Fruit fly (Drosophila melanogaster) whole organism, embryonic: ENCODE results near the gene Bug22.

ENCODE experiments used
- B-H2 ChIP-seq: fragments of 200-800 bp; sonication (Bioruptor generic); optimal IDR thresholded peaks from 2 replicates; lab custom pipeline; 2018; ENCODE audit warnings: missing biosample characterization, mild to moderate bottlenecking, missing genetic modification characterization
- Bteb2 ChIP-seq: fragments of 200-800 bp; sonication (Bioruptor generic); optimal IDR thresholded peaks from 2 replicates; lab custom pipeline; 2016; ENCODE audit warnings: missing biosample characterization, missing genetic modification characterization
- CG12659 ChIP-seq: fragments of 200-800 bp; sonication (Bioruptor generic); optimal IDR thresholded peaks from 3 replicates; lab custom pipeline; 2017; ENCODE audit warnings: mild to moderate bottlenecking, missing biosample characterization, missing genetic modification reagents, missing genetic modification characterization
- CG13894 ChIP-seq: fragments of 200-800 bp; sonication (Bioruptor generic); optimal IDR thresholded peaks from 3 replicates; lab custom pipeline; 2018; ENCODE audit warnings: missing biosample characterization, mild to moderate bottlenecking, missing genetic modification characterization, moderate library complexity
- CG14014 ChIP-seq: fragments of 200-800 bp; sonication (Bioruptor generic); IDR thresholded peaks from 2 replicates; pipeline ENCODE4 v1.3.6; 2022; ENCODE audit warnings: missing biosample characterization, missing genetic modification characterization
- CG15696 ChIP-seq: fragments of 200-800 bp; sonication (Bioruptor generic); optimal IDR thresholded peaks from 2 replicates; lab custom pipeline; 2019; ENCODE audit warnings: missing biosample characterization, mild to moderate bottlenecking, missing genetic modification characterization, moderate library complexity
- CG2120 ChIP-seq: fragments of 200-800 bp; sonication (Bioruptor generic); optimal IDR thresholded peaks from 3 replicates; lab custom pipeline; 2016; ENCODE audit warnings: missing biosample characterization, missing genetic modification characterization
- CG2199 ChIP-seq: fragments of 200-800 bp; sonication (Bioruptor generic); IDR thresholded peaks from 3 replicates; pipeline ENCODE4 v1.3.6; 2022; ENCODE audit warnings: missing biosample characterization, missing genetic modification characterization
- CG2712 ChIP-seq: fragments of 200-800 bp; optimal IDR thresholded peaks from 3 replicates; lab custom pipeline; 2019; ENCODE audit warnings: missing biosample characterization, mild to moderate bottlenecking, missing genetic modification characterization, moderate library complexity
- CG3995 ChIP-seq: fragments of 200-800 bp; sonication (Bioruptor generic); optimal IDR thresholded peaks from 3 replicates; lab custom pipeline; 2016; ENCODE audit warnings: missing biosample characterization, missing genetic modification characterization
- CG6791 ChIP-seq: fragments of 200-800 bp; sonication (Bioruptor generic); IDR thresholded peaks from 3 replicates; pipeline ENCODE4 v1.3.6; 2022; ENCODE audit warnings: missing biosample characterization, missing genetic modification characterization; ENCODE audit not compliant: partially characterized antibody
- CG7372 ChIP-seq: fragments of 200-800 bp; sonication (Bioruptor generic); IDR thresholded peaks from 2 replicates; pipeline ENCODE4 v1.3.6; 2022; ENCODE audit warnings: missing biosample characterization, missing genetic modification characterization
- CG7839 ChIP-seq: fragments of 200-800 bp; sonication (Bioruptor generic); optimal IDR thresholded peaks from 3 replicates; lab custom pipeline; 2018; ENCODE audit warnings: missing biosample characterization, mild to moderate bottlenecking, missing genetic modification characterization, moderate library complexity
- CG7963 ChIP-seq: fragments of 200-800 bp; sonication (Bioruptor generic); IDR thresholded peaks from 3 replicates; pipeline ENCODE4 v1.3.6; 2022; ENCODE audit warnings: missing biosample characterization, missing genetic modification characterization; ENCODE audit not compliant: partially characterized antibody
- Chrac-16 ChIP-seq: fragments of 200-800 bp; sonication (Bioruptor generic); optimal IDR thresholded peaks from 3 replicates; lab custom pipeline; 2016; ENCODE audit warnings: missing biosample characterization, missing genetic modification characterization
- Dad ChIP-seq: fragments of 200-800 bp; sonication (Bioruptor generic); optimal IDR thresholded peaks from 3 replicates; lab custom pipeline; 2016; ENCODE audit warnings: missing biosample characterization, missing genetic modification characterization
- Doc2 ChIP-seq: fragments of 200-800 bp; sonication (Bioruptor generic); IDR thresholded peaks from 2 replicates; pipeline ENCODE4 v1.3.6; 2022; ENCODE audit warnings: missing biosample characterization, missing genetic modification characterization
- Dp ChIP-seq: fragments of 200-800 bp; sonication (Bioruptor generic); optimal IDR thresholded peaks from 2 replicates; lab custom pipeline; 2018; ENCODE audit warnings: missing biosample characterization, mild to moderate bottlenecking, missing genetic modification characterization, moderate library complexity
- ERR ChIP-seq: fragments of 200-800 bp; sonication (Bioruptor generic); optimal IDR thresholded peaks from 2 replicates; lab custom pipeline; 2016; ENCODE audit warnings: missing biosample characterization, missing genetic modification characterization
- HLH4C ChIP-seq: fragments of 200-800 bp; sonication (Bioruptor generic); IDR thresholded peaks from 3 replicates; pipeline ENCODE4 v1.3.6; 2022; ENCODE audit warnings: missing biosample characterization, missing genetic modification characterization; ENCODE audit not compliant: partially characterized antibody
- MESR4 ChIP-seq: fragments of 200-800 bp; sonication (Bioruptor generic); optimal IDR thresholded peaks from 2 replicates; lab custom pipeline; 2018; ENCODE audit warnings: missing biosample characterization, mild to moderate bottlenecking, missing genetic modification characterization, moderate library complexity
- Max ChIP-seq: fragments of 200-800 bp; sonication (Bioruptor generic); optimal IDR thresholded peaks from 2 replicates; lab custom pipeline; 2016; ENCODE audit warnings: missing biosample characterization, mild to moderate bottlenecking, missing genetic modification characterization
- Myb ChIP-seq: fragments of 200-800 bp; sonication (Bioruptor generic); optimal IDR thresholded peaks from 2 replicates; lab custom pipeline; 2016; ENCODE audit warnings: missing biosample characterization, missing genetic modification characterization
- NK7.1 ChIP-seq: fragments of 200-800 bp; sonication (Bioruptor generic); optimal IDR thresholded peaks from 3 replicates; lab custom pipeline; 2016; ENCODE audit warnings: missing biosample characterization, missing genetic modification characterization
- Opbp ChIP-seq: fragments of 200-800 bp; sonication (Bioruptor generic); IDR thresholded peaks from 3 replicates; pipeline ENCODE4 v1.3.6; 2022; ENCODE audit warnings: missing biosample characterization, missing genetic modification characterization; ENCODE audit not compliant: partially characterized antibody
- Rfx ChIP-seq: fragments of 200-800 bp; sonication (Bioruptor generic); IDR thresholded peaks from 2 replicates; pipeline ENCODE4 v1.3.6; 2022; ENCODE audit warnings: missing biosample characterization, missing genetic modification characterization
- ato ChIP-seq: fragments of 200-800 bp; sonication (Bioruptor generic); IDR thresholded peaks from 2 replicates; pipeline ENCODE4 v1.3.6; 2022; ENCODE audit warnings: missing biosample characterization, missing genetic modification characterization; ENCODE audit not compliant: partially characterized antibody
- bbx ChIP-seq: fragments of 200-800 bp; sonication (Bioruptor generic); IDR thresholded peaks from 2 replicates; pipeline ENCODE4 v1.3.6; 2022; ENCODE audit warnings: missing biosample characterization, missing genetic modification characterization; ENCODE audit not compliant: partially characterized antibody
- bcd ChIP-seq: fragments of 200-800 bp; sonication (Bioruptor generic); optimal IDR thresholded peaks from 2 replicates; lab custom pipeline; 2017; ENCODE audit warnings: missing biosample characterization, mild to moderate bottlenecking, missing genetic modification characterization
- crol ChIP-seq: fragments of 200-800 bp; sonication (Bioruptor generic); IDR thresholded peaks from 2 replicates; pipeline ENCODE4 v1.3.6; 2022; ENCODE audit warnings: missing biosample characterization, missing genetic modification characterization
- fu2 ChIP-seq: fragments of 200-800 bp; sonication (Bioruptor generic); optimal IDR thresholded peaks from 2 replicates; lab custom pipeline; 2016; ENCODE audit warnings: missing biosample characterization, missing genetic modification characterization
- gce ChIP-seq: fragments of 200-800 bp; sonication (Bioruptor generic); IDR thresholded peaks from 3 replicates; pipeline ENCODE4 v1.3.6; 2022; ENCODE audit warnings: missing biosample characterization, missing genetic modification characterization
- gro ChIP-seq: fragments of 200-800 bp; sonication (Bioruptor generic); optimal IDR thresholded peaks from 2 replicates; lab custom pipeline; 2016; ENCODE audit warnings: missing biosample characterization, missing genetic modification characterization
- hb ChIP-seq: fragments of 200-800 bp; sonication (Bioruptor generic); IDR thresholded peaks from 3 replicates; pipeline ENCODE4 v1.3.6; 2022; ENCODE audit warnings: missing biosample characterization, missing genetic modification characterization; ENCODE audit not compliant: partially characterized antibody
- hbn ChIP-seq: fragments of 200-800 bp; sonication (Bioruptor generic); IDR thresholded peaks from 2 replicates; pipeline ENCODE4 v1.3.6; 2022; ENCODE audit warnings: missing biosample characterization, missing genetic modification characterization; ENCODE audit not compliant: partially characterized antibody
- inv ChIP-seq: fragments of 200-800 bp; sonication (Bioruptor generic); IDR thresholded peaks from 2 replicates; pipeline ENCODE4 v1.3.6; 2022; ENCODE audit warnings: missing biosample characterization, missing genetic modification characterization; ENCODE audit not compliant: partially characterized antibody
- knrl ChIP-seq: fragments of 200-800 bp; sonication (Bioruptor generic); IDR thresholded peaks from 3 replicates; pipeline ENCODE4 v1.3.6; 2022; ENCODE audit warnings: missing biosample characterization, missing genetic modification characterization; ENCODE audit not compliant: partially characterized antibody
- mam ChIP-seq: fragments of 200-800 bp; sonication (Bioruptor generic); optimal IDR thresholded peaks from 3 replicates; lab custom pipeline; 2016; ENCODE audit warnings: missing biosample characterization, missing genetic modification characterization
- mld ChIP-seq: fragments of 200-800 bp; sonication (Bioruptor generic); IDR thresholded peaks from 3 replicates; pipeline ENCODE4 v1.3.6; 2022; ENCODE audit warnings: missing biosample characterization, missing genetic modification characterization; ENCODE audit not compliant: partially characterized antibody
- nmo ChIP-seq: fragments of 200-800 bp; sonication (Bioruptor generic); optimal IDR thresholded peaks from 2 replicates; lab custom pipeline; 2018; ENCODE audit warnings: missing biosample characterization, mild to moderate bottlenecking, missing genetic modification characterization, moderate library complexity
- pfk ChIP-seq: fragments of 200-800 bp; sonication (Bioruptor generic); optimal IDR thresholded peaks from 2 replicates; lab custom pipeline; 2018; ENCODE audit warnings: missing biosample characterization, mild to moderate bottlenecking, missing genetic modification characterization, moderate library complexity
- phol ChIP-seq: fragments of 200-800 bp; sonication (Bioruptor generic); optimal IDR thresholded peaks from 3 replicates; lab custom pipeline; 2018; ENCODE audit warnings: missing biosample characterization, mild to moderate bottlenecking, missing genetic modification characterization, moderate library complexity
- pzg ChIP-seq: fragments of 200-800 bp; sonication (Bioruptor generic); optimal IDR thresholded peaks from 3 replicates; lab custom pipeline; 2018; ENCODE audit warnings: missing biosample characterization, mild to moderate bottlenecking, missing genetic modification characterization, moderate library complexity
- repo ChIP-seq: fragments of 200-800 bp; sonication (Bioruptor generic); optimal IDR thresholded peaks from 2 replicates; lab custom pipeline; 2016; ENCODE audit warnings: missing biosample characterization, missing genetic modification characterization
- row ChIP-seq: fragments of 200-800 bp; sonication (Bioruptor generic); IDR thresholded peaks from 3 replicates; pipeline ENCODE4 v1.3.6; 2022; ENCODE audit warnings: missing biosample characterization, missing genetic modification characterization
- ssp ChIP-seq: fragments of 200-800 bp; sonication (Bioruptor generic); IDR thresholded peaks from 2 replicates; pipeline ENCODE4 v1.3.6; 2022; ENCODE audit warnings: missing biosample characterization, missing genetic modification characterization
- stwl ChIP-seq: fragments of 200-800 bp; sonication (Bioruptor generic); optimal IDR thresholded peaks from 3 replicates; lab custom pipeline; 2018; ENCODE audit warnings: missing biosample characterization, mild to moderate bottlenecking, missing genetic modification characterization, moderate library complexity
- sug ChIP-seq: fragments of 200-800 bp; optimal IDR thresholded peaks from 2 replicates; lab custom pipeline; 2019; ENCODE audit warnings: missing biosample characterization, mild to moderate bottlenecking, missing genetic modification characterization, moderate library complexity
- vvl ChIP-seq: fragments of 200-800 bp; sonication (Bioruptor generic); IDR thresholded peaks from 2 replicates; pipeline ENCODE4 v1.3.6; 2022; ENCODE audit warnings: missing biosample characterization, missing genetic modification characterization
- zen ChIP-seq: fragments of 200-800 bp; sonication (Bioruptor generic); optimal IDR thresholded peaks from 3 replicates; lab custom pipeline; 2018; ENCODE audit warnings: missing biosample characterization, mild to moderate bottlenecking, missing genetic modification characterization, moderate library complexity

The Bug22 gene

dm6 chr2L:10437317-10437716 is 6.6 kb upstream of the Bug22 start, which contains the start of gene STUB1 (continued):
- TF ChIP-seq gro (GFP tag; lab: Kevin White, UChicago) (peak; percentile 30), Rfx (peak; percentile 61), row (peak; percentile 77), fu2 (GFP tag; lab: Kevin White, UChicago) (peak; percentile 27), NK7.1 (GFP tag; lab: Kevin White, UChicago) (no peak), repo (GFP tag; lab: Kevin White, UChicago) (peak; percentile 8), HLH4C (GFP tag; lab: Robert Waterston, UW) (peak; percentile 100), bbx (peak; percentile 99), inv (GFP tag; lab: Robert Waterston, UW) (peak; percentile 99), Doc2 (GFP tag; lab: Robert Waterston, UW) (no peak), phol (tag; lab: Kevin White, UChicago) (peak; percentile 19), CG13894 (tag; lab: Kevin White, UChicago) (no peak), Chrac-16 (GFP tag; lab: Kevin White, UChicago) (peak; percentile 22), pzg (GFP tag; lab: Kevin White, UChicago) (peak; percentile 90), B-H2 (GFP tag; lab: Kevin White, UChicago) (peak; percentile 52), CG2199 (0 out of 3 replicates have a peak, but pooled peaks have one; percentile 44), Dad (GFP tag; lab: Kevin White, UChicago) (peak; percentile 8), CG2712 (tag; lab: Kevin White, UChicago) (no peak), MESR4 (GFP tag; lab: Kevin White, UChicago) (peak; percentile 46), CG7372 (GFP tag; lab: Robert Waterston, UW) (no peak), Dp (GFP tag; lab: Kevin White, UChicago) (peak; percentile 81), Bteb2 (GFP tag; lab: Kevin White, UChicago) (peak; percentile 2), crol (GFP tag; lab: Robert Waterston, UW) (no peak), CG12659 (peak; percentile 66), sug (peak; percentile 35), Myb (GFP tag; lab: Kevin White, UChicago) (peak; percentile 81), ato (GFP tag; lab: Robert Waterston, UW) (peak; percentile 93), ssp (GFP tag; lab: Robert Waterston, UW) (0 out of 2 replicates have a peak, but pooled peaks have one; percentile 18), Opbp (peak; percentile 97), vvl (GFP tag; lab: Robert Waterston, UW) (peak; percentile 69), stwl (peak; percentile 53), mld (peak; percentile 98), hb (peak; percentile 99), ERR (GFP tag; lab: Kevin White, UChicago) (peak; percentile 19), pfk (GFP tag; lab: Kevin White, UChicago) (peak; percentile 50), knrl (GFP tag; lab: Robert Waterston, UW) (peak; percentile 97), zen (no peak), CG6791 (GFP tag; lab: Robert Waterston, UW) (peak; percentile 99), CG15696 (no peak), CG14014 (GFP tag; lab: Robert Waterston, UW) (0 out of 2 replicates have a peak, but pooled peaks have one; percentile 14), CG2120 (peak; percentile 54), CG3995 (GFP tag; lab: Kevin White, UChicago) (peak; percentile 59), hbn (peak; percentile 97), Max (GFP tag; lab: Kevin White, UChicago) (no peak), nmo (GFP tag; lab: Kevin White, UChicago) (peak; percentile 9), CG7839 (tag; lab: Kevin White, UChicago) (no peak), bcd (GFP tag; lab: Kevin White, UChicago) (no peak), gce (GFP tag; lab: Robert Waterston, UW) (no peak), CG7963 (GFP tag; lab: Robert Waterston, UW) (peak; percentile 99), mam (GFP tag; lab: Kevin White, UChicago) (peak; percentile 43)
